Worm (Caenorhabditis elegans) whole organism, L2 larva: ENCODE results near the gene daf-41.

ENCODE experiments used
- C34F6.9 ChIP-seq: fragments of 150-350 bp; optimal IDR thresholded peaks from 2 replicates; lab custom pipeline; 2014; ENCODE audit warnings: missing biosample characterization, missing genetic modification characterization
- F13H6.1 ChIP-seq: sonication (generic microtip); optimal IDR thresholded peaks from 2 replicates; lab custom pipeline; 2016; ENCODE audit warnings: missing genetic modification characterization, missing compliant biosample characterization
- ZK546.5 ChIP-seq: sonication (generic microtip); optimal IDR thresholded peaks from 2 replicates; lab custom pipeline; 2017; ENCODE audit warnings: missing biosample characterization, missing genetic modification characterization
- alr-1 ChIP-seq: fragments of 150-350 bp; optimal IDR thresholded peaks from 2 replicates; lab custom pipeline; 2014; ENCODE audit warnings: missing biosample characterization, missing genetic modification characterization
- aly-2 ChIP-seq: fragments of 150-350 bp; optimal IDR thresholded peaks from 2 replicates; lab custom pipeline; 2014; ENCODE audit warnings: missing biosample characterization, missing genetic modification characterization
- ama-1 ChIP-seq: fragments of 150-350 bp; optimal IDR thresholded peaks from 2 replicates; lab custom pipeline; 2018; ENCODE audit warnings: inconsistent platforms
- blmp-1 ChIP-seq: sonication (generic microtip); optimal IDR thresholded peaks from 2 replicates; lab custom pipeline; 2017; ENCODE audit warnings: missing genetic modification characterization, mild to moderate bottlenecking, missing compliant biosample characterization, antibody characterized with exemption, moderate library complexity; ENCODE audit not compliant: insufficient read depth
- ceh-16 ChIP-seq: fragments of 150-350 bp; optimal IDR thresholded peaks from 2 replicates; lab custom pipeline; 2014; ENCODE audit warnings: missing biosample characterization, missing genetic modification characterization
- ceh-82 ChIP-seq: fragments of 150-350 bp; optimal IDR thresholded peaks from 2 replicates; lab custom pipeline; 2014; ENCODE audit warnings: missing biosample characterization, missing genetic modification characterization
- dmd-4 ChIP-seq: sonication (generic microtip); optimal IDR thresholded peaks from 2 replicates; lab custom pipeline; 2017; ENCODE audit warnings: missing biosample characterization, missing genetic modification characterization
- egl-27 ChIP-seq: sonication (generic microtip); optimal IDR thresholded peaks from 3 replicates; lab custom pipeline; 2017; ENCODE audit warnings: missing biosample characterization, missing genetic modification reagents, missing genetic modification characterization
- elt-1 ChIP-seq: fragments of 150-350 bp; optimal IDR thresholded peaks from 2 replicates; lab custom pipeline; 2014; ENCODE audit warnings: missing biosample characterization, missing genetic modification characterization
- elt-3 ChIP-seq: sonication (generic microtip); optimal IDR thresholded peaks from 2 replicates; lab custom pipeline; 2017; ENCODE audit warnings: missing biosample characterization, missing genetic modification characterization
- fos-1 ChIP-seq: fragments of 150-350 bp; optimal IDR thresholded peaks from 2 replicates; lab custom pipeline; 2014; ENCODE audit warnings: missing biosample characterization, missing genetic modification characterization
- gmeb-1 ChIP-seq: fragments of 150-350 bp; optimal IDR thresholded peaks from 2 replicates; lab custom pipeline; 2014; ENCODE audit warnings: missing biosample characterization, missing genetic modification characterization
- lin-11 ChIP-seq: fragments of 150-350 bp; sonication (generic microtip); optimal IDR thresholded peaks from 2 replicates; lab custom pipeline; 2014; ENCODE audit warnings: missing biosample characterization, missing genetic modification characterization, inconsistent platforms, mixed read lengths
- lin-13 ChIP-seq: fragments of 150-350 bp; optimal IDR thresholded peaks from 2 replicates; lab custom pipeline; 2014; ENCODE audit warnings: missing biosample characterization, missing genetic modification reagents, missing genetic modification characterization
- lsy-2 ChIP-seq, 2 experiments: fragments of 150-350 bp in 1 of 2; sonication (generic microtip) in 1 of 2; optimal IDR thresholded peaks; 2 replicates each; lab custom pipeline; 2014 to 2017; ENCODE audit warnings: missing biosample characterization in 2 of 2, missing genetic modification characterization in 2 of 2
- mdl-1 ChIP-seq, 2 experiments: fragments of 150-350 bp in 1 of 2; sonication (generic microtip) in 1 of 2; optimal IDR thresholded peaks; 2 replicates each; lab custom pipeline; 2017; ENCODE audit warnings: missing biosample characterization in 2 of 2, missing genetic modification characterization in 2 of 2
- nhr-10 ChIP-seq: sonication (generic microtip); optimal IDR thresholded peaks from 2 replicates; lab custom pipeline; 2017; ENCODE audit warnings: missing biosample characterization, missing genetic modification characterization
- nhr-11 ChIP-seq: fragments of 150-350 bp; optimal IDR thresholded peaks from 2 replicates; lab custom pipeline; 2014; ENCODE audit warnings: missing biosample characterization, missing genetic modification characterization
- nhr-129 ChIP-seq: fragments of 150-350 bp; optimal IDR thresholded peaks from 2 replicates; lab custom pipeline; 2014; ENCODE audit warnings: missing biosample characterization, missing genetic modification characterization
- nhr-23 ChIP-seq: fragments of 150-350 bp; optimal IDR thresholded peaks from 2 replicates; lab custom pipeline; 2014; ENCODE audit warnings: missing biosample characterization, missing genetic modification reagents, missing genetic modification characterization
- nhr-237 ChIP-seq: fragments of 150-350 bp; optimal IDR thresholded peaks from 2 replicates; lab custom pipeline; 2014; ENCODE audit warnings: missing biosample characterization, missing genetic modification characterization
- nhr-25 ChIP-seq: fragments of 150-350 bp; sonication (generic microtip); optimal IDR thresholded peaks from 3 replicates; lab custom pipeline; 2014; ENCODE audit warnings: missing biosample characterization, missing genetic modification characterization
- nhr-6 ChIP-seq: fragments of 150-350 bp; optimal IDR thresholded peaks from 2 replicates; lab custom pipeline; 2014; ENCODE audit warnings: missing biosample characterization, missing genetic modification characterization
- nhr-77 ChIP-seq: fragments of 150-350 bp; optimal IDR thresholded peaks from 2 replicates; lab custom pipeline; 2014; ENCODE audit warnings: missing biosample characterization, missing genetic modification characterization
- peb-1 ChIP-seq: fragments of 150-350 bp; optimal IDR thresholded peaks from 2 replicates; lab custom pipeline; 2014; ENCODE audit warnings: missing biosample characterization, missing genetic modification characterization
- sem-4 ChIP-seq: fragments of 150-350 bp; optimal IDR thresholded peaks from 2 replicates; lab custom pipeline; 2014; ENCODE audit warnings: missing biosample characterization, missing genetic modification reagents, missing genetic modification characterization
- sma-3 ChIP-seq: sonication (generic microtip); optimal IDR thresholded peaks from 2 replicates; lab custom pipeline; 2016; ENCODE audit warnings: missing genetic modification reagents, missing genetic modification characterization, missing compliant biosample characterization
- sma-9 ChIP-seq, 2 experiments: fragments of 150-350 bp in 1 of 2; sonication (generic microtip) in 1 of 2; optimal IDR thresholded peaks; 2 replicates each; lab custom pipeline; 2014 to 2016; ENCODE audit warnings: missing genetic modification characterization in 2 of 2, mild to moderate bottlenecking in 1 of 2, missing biosample characterization in 1 of 2, missing compliant biosample characterization in 1 of 2, missing genetic modification reagents in 1 of 2, moderate library complexity in 1 of 2
- snpc-4 ChIP-seq: fragments of 150-350 bp; optimal IDR thresholded peaks from 2 replicates; lab custom pipeline; 2014; ENCODE audit warnings: missing biosample characterization, missing genetic modification characterization
- unc-39 ChIP-seq: fragments of 150-350 bp; optimal IDR thresholded peaks from 2 replicates; lab custom pipeline; 2014; ENCODE audit warnings: missing biosample characterization, missing genetic modification characterization
- unc-55 ChIP-seq: fragments of 150-350 bp; sonication (generic microtip); optimal IDR thresholded peaks from 3 replicates; lab custom pipeline; 2014; ENCODE audit warnings: missing biosample characterization, missing genetic modification reagents, missing genetic modification characterization
- unc-62 ChIP-seq: fragments of 150-350 bp; optimal IDR thresholded peaks from 2 replicates; lab custom pipeline; 2014; ENCODE audit warnings: missing biosample characterization, missing genetic modification reagents, missing genetic modification characterization
- zag-1 ChIP-seq: fragments of 150-350 bp; optimal IDR thresholded peaks from 2 replicates; lab custom pipeline; 2014; ENCODE audit warnings: missing biosample characterization, missing genetic modification characterization
- ztf-1 ChIP-seq: fragments of 200-800 bp; sonication (Bioruptor generic); conservative IDR thresholded peaks from 2 replicates; pipeline ENCODE4 v1.3.6; 2022; ENCODE audit warnings: missing genetic modification characterization, missing compliant biosample characterization
- ztf-4 ChIP-seq: fragments of 150-350 bp; optimal IDR thresholded peaks from 2 replicates; lab custom pipeline; 2014; ENCODE audit warnings: missing biosample characterization, missing genetic modification characterization

Gene daf-41

ce11 chrIII:5291281-5291680, 16.7 kb upstream of the daf-41 start:
- TF ChIP-seq fos-1 (peak; percentile 46), zag-1 (tag; lab: Kevin White, UChicago) (no peak)

DNA sequence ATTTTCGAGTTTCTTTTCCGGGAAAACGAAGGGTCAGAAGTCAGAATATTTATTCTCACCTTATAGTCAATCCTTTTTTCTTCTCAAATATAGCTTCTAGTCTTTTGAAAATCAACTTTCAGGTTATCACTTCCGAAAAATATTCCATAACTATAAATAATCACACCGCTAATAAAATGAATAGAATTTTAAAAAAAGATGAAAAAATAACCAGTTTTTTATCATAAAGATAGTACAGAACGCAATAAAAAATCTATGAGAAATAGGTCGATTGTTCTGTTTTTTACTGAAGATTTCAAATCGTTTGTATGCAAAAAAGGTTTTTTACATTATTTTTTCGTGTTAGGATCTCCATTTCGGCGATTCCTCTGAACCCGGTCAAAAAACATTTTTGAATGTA, 15.7 kb upstream of the daf-41 start:
- no peak for TF ChIP-seq C34F6.9
- no peak for TF ChIP-seq nhr-129 (tag; lab: Kevin White, UChicago)
- no peak for TF ChIP-seq ztf-1 (GFP tag; lab: Robert Waterston, UW)
- TF ChIP-seq sma-9 (GFP tag; optimal IDR thresholded peaks at IDR 0.05; lab: Kevin White, UChicago): no peak
- TF ChIP-seq sma-9 (tag; optimal IDR thresholded peaks at IDR 0.05; lab: Kevin White, UChicago): no peak
- no peak for TF ChIP-seq zag-1 (tag; lab: Kevin White, UChicago)
- TF ChIP-seq nhr-25 (tag; lab: Kevin White, UChicago): no peak
- no peak for TF ChIP-seq unc-55 (GFP tag; lab: Kevin White, UChicago)
- TF ChIP-seq sma-3 (GFP tag; lab: Kevin White, UChicago): no peak
- TF ChIP-seq lin-13 (GFP tag; lab: Kevin White, UChicago): no peak
- no peak for TF ChIP-seq fos-1
- no peak for TF ChIP-seq F13H6.1
- TF ChIP-seq ama-1: no peak
- no peak for TF ChIP-seq nhr-10 (tag; lab: Kevin White, UChicago)
- TF ChIP-seq nhr-77 (tag; lab: Kevin White, UChicago): no peak

ce11 chrIII:5287877-5288276, 13.3 kb upstream of the daf-41 start, which contains the start of gene T15B12.1:
Gene T15B12.1, plus strand, starts transcription at chrIII:5288177.
- TF ChIP-seq unc-39 (tag; lab: Kevin White, UChicago) (no peak), ztf-1 (GFP tag; lab: Robert Waterston, UW) (no peak), gmeb-1 (tag; lab: Kevin White, UChicago) (no peak), egl-27 (no peak), sma-3 (GFP tag; lab: Kevin White, UChicago) (no peak)

- TF ChIP-seq elt-3 (tag; lab: Kevin White, UChicago) (no peak), unc-62 (GFP tag; lab: Kevin White, UChicago) (no peak), alr-1 (no peak), aly-2 (tag; lab: Kevin White, UChicago) (no peak), zag-1 (tag; lab: Kevin White, UChicago) (no peak), ztf-4 (tag; lab: Kevin White, UChicago) (no peak), sem-4 (no peak), nhr-6 (no peak), blmp-1 (tag; lab: Kevin White, UChicago) (no peak), fos-1 (no peak), nhr-23 (no peak), unc-55 (GFP tag; lab: Kevin White, UChicago) (no peak), nhr-77 (tag; lab: Kevin White, UChicago) (no peak), elt-1 (no peak), F13H6.1 (no peak)
Observed at ce11 chrIII:5286205-5286604, 11.6 kb upstream of the daf-41 start, which contains the start of gene ZC395.11. Gene ZC395.11, minus strand, starts transcription at chrIII:5286305.

DNA sequence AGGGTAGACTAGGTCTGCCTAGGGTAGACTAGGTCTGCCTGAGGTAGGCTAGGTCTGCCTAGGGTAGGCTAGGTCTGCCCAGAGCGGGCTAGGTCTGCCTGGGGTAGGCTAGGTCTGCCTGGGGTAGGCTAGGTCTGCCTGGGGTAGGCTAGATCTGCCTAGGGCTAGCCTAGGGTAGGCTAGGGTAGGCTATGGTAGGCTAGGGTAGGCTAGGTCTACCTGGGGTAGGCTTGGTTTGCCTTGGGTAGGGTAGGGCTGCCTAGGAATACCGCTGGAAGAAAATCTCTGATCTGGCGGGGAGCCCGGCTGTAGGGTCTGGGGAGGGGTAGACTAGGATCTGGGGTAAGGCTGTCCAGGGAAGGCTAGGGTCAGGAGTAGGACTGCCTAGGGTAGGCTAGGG, 10.9 kb upstream of the daf-41 start:
- no peak for TF ChIP-seq ceh-16
- TF ChIP-seq lin-13 (GFP tag; lab: Kevin White, UChicago): no peak
- TF ChIP-seq nhr-129 (tag; lab: Kevin White, UChicago): no peak
- no peak for TF ChIP-seq ztf-4 (tag; lab: Kevin White, UChicago)
- no peak for TF ChIP-seq mdl-1 (tag; optimal IDR thresholded peaks at IDR 0.05; lab: Kevin White, UChicago)
- TF ChIP-seq nhr-237 (tag; lab: Kevin White, UChicago): no peak
- no peak for TF ChIP-seq aly-2 (tag; lab: Kevin White, UChicago)
- no peak for TF ChIP-seq elt-1
- TF ChIP-seq nhr-11 (tag; lab: Kevin White, UChicago): no peak
- no peak for TF ChIP-seq C34F6.9
- TF ChIP-seq ZK546.5: no peak
- TF ChIP-seq, all 48 proteins: peak for 0

DNA sequence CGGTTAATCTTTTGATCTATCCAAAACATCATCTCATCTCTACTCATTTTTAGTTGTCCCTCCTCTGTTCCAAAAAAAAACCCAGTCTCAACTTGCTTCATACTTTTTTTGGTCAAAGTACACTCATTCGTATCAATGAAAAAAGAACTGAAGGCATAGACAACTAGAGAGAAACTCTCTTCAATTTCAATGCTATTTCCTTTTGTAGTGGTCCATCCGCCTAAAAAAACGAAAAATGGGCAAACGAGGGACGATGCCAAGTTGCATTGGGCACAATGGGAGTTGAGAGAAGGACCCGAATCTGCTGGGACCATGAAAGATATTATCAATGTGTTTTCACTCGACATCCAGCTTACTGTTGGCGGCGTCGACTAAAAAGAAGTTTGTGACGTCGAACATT, 5.7 kb upstream of the daf-41 start:
- TF ChIP-seq elt-3 (tag; lab: Kevin White, UChicago): no peak
- TF ChIP-seq unc-55 (GFP tag; lab: Kevin White, UChicago): peak; percentile 14
- TF ChIP-seq nhr-10 (tag; lab: Kevin White, UChicago): no peak
- TF ChIP-seq F13H6.1: no peak
- TF ChIP-seq fos-1: no peak
- TF ChIP-seq sma-9 (GFP tag; optimal IDR thresholded peaks at IDR 0.05; lab: Kevin White, UChicago): peak; percentile 14
- TF ChIP-seq sma-9 (tag; optimal IDR thresholded peaks at IDR 0.05; lab: Kevin White, UChicago): no peak
- TF ChIP-seq nhr-11 (tag; lab: Kevin White, UChicago): no peak
- TF ChIP-seq lsy-2 (tag; optimal IDR thresholded peaks at IDR 0.05; lab: Kevin White, UChicago): peak in 1 of 2 experiments; percentile 46
- no peak for TF ChIP-seq nhr-25 (tag; lab: Kevin White, UChicago)
- TF ChIP-seq unc-62 (GFP tag; lab: Kevin White, UChicago): no peak
- TF ChIP-seq lin-11 (tag; lab: Kevin White, UChicago): no peak
- no peak for TF ChIP-seq dmd-4 (tag; lab: Kevin White, UChicago)
- TF ChIP-seq peb-1 (tag; lab: Kevin White, UChicago): no peak
- no peak for TF ChIP-seq gmeb-1 (tag; lab: Kevin White, UChicago)
- no peak for TF ChIP-seq nhr-237 (tag; lab: Kevin White, UChicago)
- TF ChIP-seq snpc-4: no peak
- TF ChIP-seq ceh-82 (tag; lab: Kevin White, UChicago): no peak
- TF ChIP-seq nhr-77 (tag; lab: Kevin White, UChicago): no peak
- TF ChIP-seq zag-1 (tag; lab: Kevin White, UChicago): no peak
- no peak for TF ChIP-seq ZK546.5
- TF ChIP-seq sem-4: no peak
- peak; percentile 31 for TF ChIP-seq C34F6.9
- TF ChIP-seq nhr-129 (tag; lab: Kevin White, UChicago): peak; percentile 43
- TF ChIP-seq ztf-4 (tag; lab: Kevin White, UChicago): no peak
- no peak for TF ChIP-seq aly-2 (tag; lab: Kevin White, UChicago)
- TF ChIP-seq ama-1: no peak
- no peak for TF ChIP-seq ceh-16
- no peak for TF ChIP-seq nhr-23
